Worm (Caenorhabditis elegans) whole organism, mixed stage, embryonic: Measurements from ENCODE around the gene F44G4.5.

Experiments used
- ceh-83 ChIP-seq: fragments of 200-800 bp; sonication (Bioruptor generic); optimal IDR thresholded peaks from 2 replicates; lab custom pipeline; 2018; ENCODE audit warnings: mild to moderate bottlenecking, missing genetic modification characterization, missing compliant biosample characterization
- cnd-1 ChIP-seq: fragments of 200-800 bp; sonication (Bioruptor generic); optimal IDR thresholded peaks from 2 replicates; lab custom pipeline; 2018; ENCODE audit warnings: mild to moderate bottlenecking, missing genetic modification characterization, missing compliant biosample characterization
- elt-1 ChIP-seq: sonication (generic microtip); optimal IDR thresholded peaks from 2 replicates; lab custom pipeline; 2017; ENCODE audit warnings: missing genetic modification characterization, mild to moderate bottlenecking, missing compliant biosample characterization, antibody characterized with exemption, moderate library complexity, borderline replicate concordance; ENCODE audit not compliant: insufficient read depth
- lsy-2 ChIP-seq: fragments of 150-350 bp; optimal IDR thresholded peaks from 2 replicates; lab custom pipeline; 2014; ENCODE audit warnings: missing biosample characterization, missing genetic modification characterization
- nhr-12 ChIP-seq: fragments of 150-350 bp; optimal IDR thresholded peaks from 2 replicates; lab custom pipeline; 2014; ENCODE audit warnings: missing biosample characterization, missing genetic modification characterization
- nhr-237 ChIP-seq: fragments of 150-350 bp; optimal IDR thresholded peaks from 2 replicates; lab custom pipeline; 2014; ENCODE audit warnings: missing biosample characterization, missing genetic modification characterization
- nhr-76 ChIP-seq: sonication (generic microtip); optimal IDR thresholded peaks from 2 replicates; lab custom pipeline; 2017; ENCODE audit warnings: missing biosample characterization, missing genetic modification characterization
- pha-4 ChIP-seq: fragments of 150-350 bp; optimal IDR thresholded peaks from 2 replicates; lab custom pipeline; 2018; ENCODE audit warnings: missing biosample characterization, missing genetic modification reagents, missing genetic modification characterization
- snpc-4 ChIP-seq: fragments of 150-350 bp; optimal IDR thresholded peaks from 2 replicates; lab custom pipeline; 2014; ENCODE audit warnings: missing biosample characterization, missing genetic modification characterization

DNA sequence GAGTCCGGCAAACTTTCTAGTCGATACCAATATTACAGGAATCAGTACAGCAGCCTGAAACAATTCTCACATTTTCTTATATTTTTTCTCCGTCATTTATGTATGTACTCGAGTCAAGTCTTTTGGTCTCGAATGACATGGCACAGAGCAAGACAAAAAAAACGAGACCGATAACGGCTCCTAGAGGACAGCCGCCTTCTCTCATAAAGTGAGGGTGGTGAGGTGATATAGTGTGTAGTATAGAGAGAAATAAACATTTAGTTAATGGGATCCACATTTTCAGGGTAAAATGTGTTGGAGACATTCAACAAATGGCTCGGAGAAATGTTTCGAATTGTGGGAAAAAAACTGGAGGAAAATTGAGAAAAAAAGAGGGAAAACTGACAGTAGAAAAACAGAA, 38.0 kb downstream of the F44G4.5 start:
- TF ChIP-seq elt-1 (no peak), lsy-2 (tag; lab: Kevin White, UChicago) (no peak), pha-4 (no peak), snpc-4 (tag; lab: Kevin White, UChicago) (no peak), nhr-237 (tag; lab: Kevin White, UChicago) (no peak), ceh-83 (GFP tag; lab: Kevin White, UChicago) (no peak), cnd-1 (tag; lab: Kevin White, UChicago) (no peak), nhr-76 (tag; lab: Kevin White, UChicago) (no peak), nhr-12 (tag; lab: Kevin White, UChicago) (no peak)
